Fruit fly (Drosophila melanogaster) whole organism, embryonic: ENCODE results near the gene Tsp96F.
A peak's percentile ranks its signal among the peaks of the same experiment; 100 is the strongest.

Source experiments
- Ada2b ChIP-seq: fragments of 200-800 bp; sonication (Bioruptor generic); IDR thresholded peaks from 2 replicates; pipeline ENCODE4 v1.3.6; 2022; ENCODE audit warnings: missing biosample characterization, missing genetic modification characterization
- Adf1 ChIP-seq: fragments of 200-800 bp; sonication (Bioruptor generic); IDR thresholded peaks from 2 replicates; pipeline ENCODE4 v1.3.6; 2022; ENCODE audit warnings: missing biosample characterization, missing genetic modification characterization
- B-H1 ChIP-seq: fragments of 200-800 bp; sonication (Bioruptor generic); IDR thresholded peaks from 3 replicates; pipeline ENCODE4 v1.3.6; 2022; ENCODE audit warnings: missing biosample characterization, missing genetic modification characterization
- Bteb2 ChIP-seq: fragments of 200-800 bp; sonication (Bioruptor generic); optimal IDR thresholded peaks from 2 replicates; lab custom pipeline; 2016; ENCODE audit warnings: missing biosample characterization, missing genetic modification characterization
- CG11695 ChIP-seq: fragments of 200-800 bp; sonication (Bioruptor generic); IDR thresholded peaks from 3 replicates; pipeline ENCODE4 v1.3.6; 2022; ENCODE audit warnings: missing biosample characterization, missing genetic modification characterization
- CG15601 ChIP-seq: fragments of 200-800 bp; sonication (Bioruptor generic); optimal IDR thresholded peaks from 3 replicates; lab custom pipeline; 2019; ENCODE audit warnings: missing biosample characterization, mild to moderate bottlenecking, missing genetic modification characterization, moderate library complexity
- CG16813 ChIP-seq: fragments of 200-800 bp; sonication (Bioruptor generic); IDR thresholded peaks from 3 replicates; pipeline ENCODE4 v1.3.6; 2022; ENCODE audit warnings: missing biosample characterization, missing genetic modification characterization; ENCODE audit not compliant: partially characterized antibody
- CG17612 ChIP-seq: fragments of 200-800 bp; sonication (Bioruptor generic); IDR thresholded peaks from 2 replicates; pipeline ENCODE4 v1.3.6; 2022; ENCODE audit warnings: missing biosample characterization, missing genetic modification characterization
- CG2120 ChIP-seq: fragments of 200-800 bp; sonication (Bioruptor generic); optimal IDR thresholded peaks from 3 replicates; lab custom pipeline; 2016; ENCODE audit warnings: missing biosample characterization, missing genetic modification characterization
- CG2712 ChIP-seq: fragments of 200-800 bp; optimal IDR thresholded peaks from 3 replicates; lab custom pipeline; 2019; ENCODE audit warnings: missing biosample characterization, mild to moderate bottlenecking, missing genetic modification characterization, moderate library complexity
- CG3065 ChIP-seq: fragments of 200-800 bp; sonication (Bioruptor generic); optimal IDR thresholded peaks from 2 replicates; lab custom pipeline; 2016; ENCODE audit warnings: missing biosample characterization, missing genetic modification characterization
- CG33557 ChIP-seq: fragments of 200-800 bp; sonication (Bioruptor generic); optimal IDR thresholded peaks from 2 replicates; lab custom pipeline; 2019; ENCODE audit warnings: missing biosample characterization, mild to moderate bottlenecking, missing genetic modification characterization, moderate library complexity
- CG3847 ChIP-seq: fragments of 200-800 bp; sonication (Bioruptor generic); IDR thresholded peaks from 2 replicates; pipeline ENCODE4 v1.3.6; 2022; ENCODE audit warnings: missing biosample characterization, missing genetic modification characterization
- CG4404 ChIP-seq: fragments of 200-800 bp; sonication (Bioruptor generic); IDR thresholded peaks from 2 replicates; pipeline ENCODE4 v1.3.6; 2022; ENCODE audit warnings: missing biosample characterization, missing genetic modification characterization
- CG4424 ChIP-seq: fragments of 200-800 bp; sonication (Bioruptor generic); optimal IDR thresholded peaks from 3 replicates; lab custom pipeline; 2016; ENCODE audit warnings: missing biosample characterization, missing genetic modification characterization
- CG9437 ChIP-seq: fragments of 200-800 bp; sonication (Bioruptor generic); optimal IDR thresholded peaks from 2 replicates; lab custom pipeline; 2018; ENCODE audit warnings: missing biosample characterization, mild to moderate bottlenecking, missing genetic modification characterization
- CTCF ChIP-seq: fragments of 200-800 bp; sonication (Bioruptor generic); optimal IDR thresholded peaks from 2 replicates; lab custom pipeline; 2017; ENCODE audit warnings: missing biosample characterization, mild to moderate bottlenecking, missing genetic modification characterization, moderate library complexity
- CrebB ChIP-seq: fragments of 200-800 bp; sonication (Bioruptor generic); optimal IDR thresholded peaks from 3 replicates; lab custom pipeline; 2018; ENCODE audit warnings: missing biosample characterization, mild to moderate bottlenecking, missing genetic modification characterization
- Dek ChIP-seq: fragments of 200-800 bp; sonication (Bioruptor generic); optimal IDR thresholded peaks from 3 replicates; lab custom pipeline; 2019; ENCODE audit warnings: missing biosample characterization, mild to moderate bottlenecking, missing genetic modification characterization, moderate library complexity
- Dfd ChIP-seq, 2 experiments: fragments of >200 bp; optimal IDR thresholded peaks; 2 replicates each; lab custom pipeline; 2017; ENCODE audit warnings: missing biosample characterization in 2 of 2, missing genetic modification characterization in 2 of 2
- Dp ChIP-seq: fragments of 200-800 bp; sonication (Bioruptor generic); optimal IDR thresholded peaks from 2 replicates; lab custom pipeline; 2018; ENCODE audit warnings: missing biosample characterization, mild to moderate bottlenecking, missing genetic modification characterization, moderate library complexity
- Dref ChIP-seq: fragments of 200-800 bp; sonication (Bioruptor generic); IDR thresholded peaks from 2 replicates; pipeline ENCODE4 v1.3.6; 2022; ENCODE audit warnings: missing biosample characterization, missing genetic modification characterization
- ERR ChIP-seq: fragments of 200-800 bp; sonication (Bioruptor generic); optimal IDR thresholded peaks from 2 replicates; lab custom pipeline; 2016; ENCODE audit warnings: missing biosample characterization, missing genetic modification characterization
- Fer2 ChIP-seq: fragments of 200-800 bp; sonication (Bioruptor generic); optimal IDR thresholded peaks from 2 replicates; lab custom pipeline; 2018; ENCODE audit warnings: missing biosample characterization, mild to moderate bottlenecking, missing genetic modification characterization, moderate library complexity
- MTF-1 ChIP-seq: fragments of 200-800 bp; sonication (Bioruptor generic); optimal IDR thresholded peaks from 2 replicates; lab custom pipeline; 2018; ENCODE audit warnings: missing biosample characterization, mild to moderate bottlenecking, missing genetic modification characterization, borderline replicate concordance
- Med ChIP-seq: fragments of 200-800 bp; sonication (Bioruptor generic); peaks from one replicate; lab custom pipeline; 2016; ENCODE audit warnings: missing biosample characterization, missing genetic modification characterization, mild to moderate bottlenecking, inconsistent platforms, moderate library complexity
- Mes4 ChIP-seq: fragments of 200-800 bp; sonication (Bioruptor generic); optimal IDR thresholded peaks from 2 replicates; lab custom pipeline; 2016; ENCODE audit warnings: missing biosample characterization, missing genetic modification characterization
- Nf-YC ChIP-seq: fragments of 200-800 bp; optimal IDR thresholded peaks from 3 replicates; lab custom pipeline; 2019; ENCODE audit warnings: missing biosample characterization, mild to moderate bottlenecking, missing genetic modification characterization, moderate library complexity
- Opbp ChIP-seq: fragments of 200-800 bp; sonication (Bioruptor generic); IDR thresholded peaks from 3 replicates; pipeline ENCODE4 v1.3.6; 2022; ENCODE audit warnings: missing biosample characterization, missing genetic modification characterization; ENCODE audit not compliant: partially characterized antibody
- Six4 ChIP-seq: fragments of 200-800 bp; sonication (Bioruptor generic); optimal IDR thresholded peaks from 2 replicates; lab custom pipeline; 2016; ENCODE audit warnings: missing biosample characterization, missing genetic modification characterization
- Sry-δ ChIP-seq: fragments of 200-800 bp; sonication (Bioruptor generic); optimal IDR thresholded peaks from 2 replicates; lab custom pipeline; 2016; ENCODE audit warnings: missing biosample characterization, missing genetic modification characterization
- Stat92E ChIP-seq, 3 experiments: fragments of >200 bp in 2 of 3; fragments of 200-800 bp in 1 of 3; sonication (Bioruptor generic) in 1 of 3; optimal IDR thresholded peaks; 2 replicates each; lab custom pipeline; 2017 to 2019; ENCODE audit warnings: missing biosample characterization in 3 of 3, missing genetic modification characterization in 3 of 3, mild to moderate bottlenecking in 1 of 3, moderate library complexity in 1 of 3
- Usf ChIP-seq: fragments of 200-800 bp; sonication (Bioruptor generic); optimal IDR thresholded peaks from 2 replicates; lab custom pipeline; 2017; ENCODE audit warnings: missing genotype, missing biosample characterization, missing genetic modification characterization
- Xrp1 ChIP-seq: fragments of 200-800 bp; sonication (Bioruptor generic); IDR thresholded peaks from 2 replicates; pipeline ENCODE4 v1.3.6; 2022; ENCODE audit warnings: missing biosample characterization, missing genetic modification characterization
- YL-1 ChIP-seq: fragments of 200-800 bp; sonication (Bioruptor generic); optimal IDR thresholded peaks from 3 replicates; lab custom pipeline; 2017; ENCODE audit warnings: missing biosample characterization, mild to moderate bottlenecking, missing genetic modification characterization
- bsh ChIP-seq, 2 experiments: fragments of 200-800 bp; sonication (Bioruptor generic); optimal IDR thresholded peaks; 2 replicates each; lab custom pipeline; 2017 to 2018; ENCODE audit warnings: mild to moderate bottlenecking in 2 of 2, missing biosample characterization in 2 of 2, missing genetic modification characterization in 2 of 2, moderate library complexity in 1 of 2
- cg ChIP-seq: fragments of 200-800 bp; sonication (Bioruptor generic); optimal IDR thresholded peaks from 3 replicates; lab custom pipeline; 2019; ENCODE audit warnings: missing biosample characterization, mild to moderate bottlenecking, missing genetic modification characterization, moderate library complexity
- dm ChIP-seq: fragments of 200-800 bp; sonication (Bioruptor generic); optimal IDR thresholded peaks from 3 replicates; lab custom pipeline; 2016; ENCODE audit warnings: missing biosample characterization, missing genetic modification characterization
- gfzf ChIP-seq: fragments of 200-800 bp; sonication (Bioruptor generic); optimal IDR thresholded peaks from 2 replicates; lab custom pipeline; 2016; ENCODE audit warnings: missing biosample characterization, mild to moderate bottlenecking, missing genetic modification characterization, moderate library complexity
- hkb ChIP-seq, 2 experiments: fragments of 200-800 bp in 1 of 2; fragments of >200 bp in 1 of 2; sonication (Bioruptor generic) in 1 of 2; IDR thresholded peaks in 1 of 2; optimal IDR thresholded peaks in 1 of 2; 2 replicates each; pipeline versions ENCODE4 v1.3.6 to Lab custom; 2017 to 2022; ENCODE audit warnings: missing biosample characterization in 1 of 2, missing genetic modification characterization in 1 of 2
- kni ChIP-seq: fragments of 200-800 bp; sonication (Bioruptor generic); optimal IDR thresholded peaks from 3 replicates; lab custom pipeline; 2017; ENCODE audit warnings: mild to moderate bottlenecking, missing biosample characterization, missing genetic modification reagents, missing genetic modification characterization
- lbe ChIP-seq: fragments of 200-800 bp; sonication (Bioruptor generic); optimal IDR thresholded peaks from 2 replicates; lab custom pipeline; 2016; ENCODE audit warnings: missing biosample characterization, mild to moderate bottlenecking, missing genetic modification characterization
- phol ChIP-seq: fragments of 200-800 bp; sonication (Bioruptor generic); optimal IDR thresholded peaks from 3 replicates; lab custom pipeline; 2018; ENCODE audit warnings: missing biosample characterization, mild to moderate bottlenecking, missing genetic modification characterization, moderate library complexity
- sd ChIP-seq: fragments of 200-800 bp; sonication (Bioruptor generic); optimal IDR thresholded peaks from 3 replicates; lab custom pipeline; 2018; ENCODE audit warnings: missing biosample characterization, mild to moderate bottlenecking, missing genetic modification characterization, moderate library complexity
- sima ChIP-seq: fragments of 200-800 bp; sonication (Bioruptor generic); optimal IDR thresholded peaks from 2 replicates; lab custom pipeline; 2016; ENCODE audit warnings: missing biosample characterization, missing genetic modification characterization
- trem ChIP-seq: fragments of 200-800 bp; optimal IDR thresholded peaks from 3 replicates; lab custom pipeline; 2019; ENCODE audit warnings: missing biosample characterization, mild to moderate bottlenecking, missing genetic modification characterization, moderate library complexity
- unc-4 ChIP-seq: fragments of 200-800 bp; sonication (Bioruptor generic); IDR thresholded peaks from 2 replicates; pipeline ENCODE4 v1.3.6; 2022; ENCODE audit warnings: missing biosample characterization, missing genetic modification characterization; ENCODE audit not compliant: partially characterized antibody
- z ChIP-seq: fragments of 200-800 bp; sonication (Bioruptor generic); IDR thresholded peaks from 3 replicates; pipeline ENCODE4 v1.3.6; 2022; ENCODE audit warnings: missing biosample characterization, missing genetic modification characterization
- zen ChIP-seq: fragments of 200-800 bp; sonication (Bioruptor generic); optimal IDR thresholded peaks from 3 replicates; lab custom pipeline; 2018; ENCODE audit warnings: missing biosample characterization, mild to moderate bottlenecking, missing genetic modification characterization, moderate library complexity

Gene Tsp96F

DNA sequence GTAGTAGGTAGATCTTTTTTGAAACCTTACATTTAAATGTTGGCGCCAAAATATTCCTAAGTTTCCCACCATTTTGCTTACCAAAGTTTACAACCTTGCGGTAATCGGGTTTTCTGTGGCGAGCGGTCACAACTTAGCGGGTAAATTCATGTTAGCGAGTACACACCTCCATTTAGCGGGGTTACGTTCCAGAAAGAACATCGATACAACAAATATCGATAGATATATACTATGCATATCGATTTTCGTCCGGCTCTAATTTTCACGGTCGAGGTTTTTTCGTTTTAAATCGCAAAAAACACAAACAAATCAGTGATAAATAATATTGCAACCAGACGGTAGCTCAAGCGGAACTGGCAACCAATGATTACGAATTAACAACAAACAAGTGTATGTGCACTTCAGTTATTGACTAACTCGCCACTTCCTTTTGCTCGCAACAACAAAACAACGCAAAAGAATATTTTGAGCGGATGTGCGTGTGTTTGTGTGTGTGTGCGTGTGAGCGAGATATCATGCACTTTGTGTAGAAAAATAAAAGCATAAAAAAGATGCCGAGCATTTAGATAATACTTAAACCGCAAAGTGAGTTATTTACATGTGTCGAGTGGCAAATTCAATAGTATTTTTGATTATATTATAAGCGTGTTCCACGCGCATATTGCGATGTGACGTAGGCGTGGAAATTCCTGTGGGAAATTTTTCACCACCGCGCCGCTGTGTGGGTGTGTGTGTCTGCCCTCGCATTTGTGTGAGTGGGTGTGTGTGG is 7.3 kb upstream of the Tsp96F start, which contains the start of gene Lnk (continued):
- no peak for TF ChIP-seq Adf1 (GFP tag; lab: Robert Waterston, UW)
- TF ChIP-seq sd: peak; percentile 90
- TF ChIP-seq CG33557 (GFP tag; lab: Kevin White, UChicago): no peak
- TF ChIP-seq ERR (GFP tag; lab: Kevin White, UChicago): peak; percentile 5
- TF ChIP-seq z (GFP tag; lab: Robert Waterston, UW): no peak
- peak; percentile 88 for TF ChIP-seq CTCF (GFP tag; lab: Kevin White, UChicago)
- TF ChIP-seq phol (tag; lab: Kevin White, UChicago): peak; percentile 52
- TF ChIP-seq unc-4 (GFP tag; lab: Robert Waterston, UW): peak; percentile 91
- no peak for TF ChIP-seq Dfd (GFP tag; optimal IDR thresholded peaks at IDR 0.05; lab: Kevin White, UChicago)
- TF ChIP-seq lbe (GFP tag; lab: Kevin White, UChicago): no peak
- TF ChIP-seq Sry-δ (GFP tag; lab: Kevin White, UChicago): peak; percentile 99
- peak; percentile 55 for TF ChIP-seq CG3847
- no peak for TF ChIP-seq B-H1 (GFP tag; lab: Robert Waterston, UW)
- peak; percentile 33 for TF ChIP-seq CG15601
- TF ChIP-seq Dp (GFP tag; lab: Kevin White, UChicago): peak; percentile 96
- peak; percentile 76 for TF ChIP-seq gfzf (GFP tag; lab: Kevin White, UChicago)
- no peak for TF ChIP-seq Bteb2 (GFP tag; lab: Kevin White, UChicago)
- no peak for TF ChIP-seq dm
- TF ChIP-seq CG4424 (GFP tag; lab: Kevin White, UChicago): no peak
- TF ChIP-seq Nf-YC (tag; lab: Kevin White, UChicago): peak; percentile 23
- TF ChIP-seq CG16813 (GFP tag; lab: Robert Waterston, UW): peak; percentile 89
- peak; percentile 30 for TF ChIP-seq zen (tag; lab: Kevin White, UChicago)
- no peak for TF ChIP-seq Usf (GFP tag; lab: Kevin White, UChicago)
- TF ChIP-seq bsh (GFP tag; optimal IDR thresholded peaks at IDR 0.05; lab: Kevin White, UChicago): peak in 1 of 2 experiments; percentile 71
- peak; percentile 32 for TF ChIP-seq CrebB
- no peak for TF ChIP-seq CG4404
- peak; percentile 11 for TF ChIP-seq Dek (tag; lab: Kevin White, UChicago)
- peak; percentile 53 for TF ChIP-seq CG2120 (GFP tag; lab: Kevin White, UChicago)
- TF ChIP-seq Stat92E (GFP tag; optimal IDR thresholded peaks at IDR 0.05; lab: Kevin White, UChicago): peak in 1 of 3 experiments; percentile 64
- TF ChIP-seq Mes4 (GFP tag; lab: Kevin White, UChicago): no peak
- peak; percentile 57 for TF ChIP-seq Med (GFP tag; lab: Kevin White, UChicago)
- no peak for TF ChIP-seq CG3065 (GFP tag; lab: Kevin White, UChicago)
- TF ChIP-seq CG17612 (GFP tag; lab: Robert Waterston, UW): no peak
- TF ChIP-seq CG9437 (GFP tag; lab: Kevin White, UChicago): peak; percentile 3
- peak; percentile 95 for TF ChIP-seq YL-1 (GFP tag; lab: Kevin White, UChicago)
- TF ChIP-seq CG2712 (tag; lab: Kevin White, UChicago): peak; percentile 33
- no peak for TF ChIP-seq Xrp1 (GFP tag; lab: Robert Waterston, UW)
- no peak for TF ChIP-seq Six4
- TF ChIP-seq kni (GFP tag; lab: Kevin White, UChicago): peak; percentile 45
- peak; percentile 98 for TF ChIP-seq Dref (GFP tag; lab: Robert Waterston, UW)
- peak; percentile 95 for TF ChIP-seq Opbp (GFP tag; lab: Robert Waterston, UW)
- TF ChIP-seq Ada2b (GFP tag; lab: Robert Waterston, UW): no peak
- TF ChIP-seq hkb (optimal IDR thresholded peaks at IDR 0.05; lab: Kevin White, UChicago): peak; percentile 52
- TF ChIP-seq hkb (GFP tag; IDR thresholded peaks at IDR 0.05; lab: Robert Waterston, UW): no peak
- peak; percentile 98 for TF ChIP-seq cg (GFP tag; lab: Kevin White, UChicago)
- TF ChIP-seq Fer2 (tag; lab: Kevin White, UChicago): no peak
- TF ChIP-seq sima: no peak
- no peak for TF ChIP-seq MTF-1
- no peak for TF ChIP-seq CG11695 (GFP tag; lab: Robert Waterston, UW)
- TF ChIP-seq trem (tag; lab: Kevin White, UChicago): peak; percentile 75
